Fruit fly (Drosophila melanogaster) whole organism, embryonic: ENCODE results near the gene CG13476.
A peak's percentile ranks its signal among the peaks of the same experiment; 100 is the strongest.

Experiments used
- BEAF-32 ChIP-seq: fragments of 200-800 bp; sonication (Bioruptor generic); optimal IDR thresholded peaks from 3 replicates; lab custom pipeline; 2017; ENCODE audit warnings: missing biosample characterization, missing genetic modification characterization, mild to moderate bottlenecking, moderate library complexity, missing genetic modification reagents
- BtbVII ChIP-seq: fragments of 200-800 bp; sonication (Bioruptor generic); optimal IDR thresholded peaks from 3 replicates; lab custom pipeline; 2017; ENCODE audit warnings: missing biosample characterization, mild to moderate bottlenecking, missing genetic modification characterization
- C15 ChIP-seq: fragments of 200-800 bp; sonication (Bioruptor generic); IDR thresholded peaks from 3 replicates; pipeline ENCODE4 v1.3.6; 2022; ENCODE audit warnings: missing biosample characterization, missing genetic modification characterization
- CG1024 ChIP-seq: fragments of 200-800 bp; sonication (Bioruptor generic); IDR thresholded peaks from 2 replicates; pipeline ENCODE4 v1.3.6; 2022; ENCODE audit warnings: missing biosample characterization, missing genetic modification characterization
- CG10274 ChIP-seq: fragments of 200-800 bp; sonication (Bioruptor generic); optimal IDR thresholded peaks from 3 replicates; lab custom pipeline; 2017; ENCODE audit warnings: missing biosample characterization, mild to moderate bottlenecking, missing genetic modification characterization
- CG10431 ChIP-seq: fragments of 200-800 bp; sonication (Bioruptor generic); optimal IDR thresholded peaks from 3 replicates; lab custom pipeline; 2018; ENCODE audit warnings: missing biosample characterization, mild to moderate bottlenecking, missing genetic modification characterization
- CG10543 ChIP-seq: fragments of 200-800 bp; sonication (Bioruptor generic); optimal IDR thresholded peaks from 3 replicates; lab custom pipeline; 2017; ENCODE audit warnings: missing biosample characterization, mild to moderate bottlenecking, missing genetic modification characterization, moderate library complexity
- CG11695 ChIP-seq: fragments of 200-800 bp; sonication (Bioruptor generic); IDR thresholded peaks from 3 replicates; pipeline ENCODE4 v1.3.6; 2022; ENCODE audit warnings: missing biosample characterization, missing genetic modification characterization
- CG11723 ChIP-seq: fragments of 200-800 bp; sonication (Bioruptor generic); optimal IDR thresholded peaks from 2 replicates; lab custom pipeline; 2017; ENCODE audit warnings: missing biosample characterization, mild to moderate bottlenecking, missing genetic modification characterization
- CG12744 ChIP-seq: fragments of 200-800 bp; sonication (Bioruptor generic); optimal IDR thresholded peaks from 2 replicates; lab custom pipeline; 2016; ENCODE audit warnings: missing biosample characterization, missing genetic modification characterization
- CG13424 ChIP-seq: fragments of 200-800 bp; sonication (Bioruptor generic); optimal IDR thresholded peaks from 2 replicates; lab custom pipeline; 2019; ENCODE audit warnings: missing biosample characterization, mild to moderate bottlenecking, missing genetic modification characterization, moderate library complexity
- CG17359 ChIP-seq: fragments of 200-800 bp; sonication (Bioruptor generic); optimal IDR thresholded peaks from 3 replicates; lab custom pipeline; 2018; ENCODE audit warnings: missing biosample characterization, mild to moderate bottlenecking, missing genetic modification characterization, moderate library complexity
- CG17912 ChIP-seq: fragments of 200-800 bp; sonication (Bioruptor generic); optimal IDR thresholded peaks from 2 replicates; lab custom pipeline; 2018; ENCODE audit warnings: missing biosample characterization, mild to moderate bottlenecking, missing genetic modification characterization
- CG2889 ChIP-seq: fragments of 200-800 bp; sonication (Bioruptor generic); IDR thresholded peaks from 3 replicates; pipeline ENCODE4 v1.3.6; 2022; ENCODE audit warnings: missing biosample characterization, missing genetic modification characterization
- CG4328 ChIP-seq: fragments of 200-800 bp; sonication (Bioruptor generic); optimal IDR thresholded peaks from 3 replicates; lab custom pipeline; 2017; ENCODE audit warnings: missing biosample characterization, missing genetic modification reagents, missing genetic modification characterization
- CG4617 ChIP-seq: fragments of 200-800 bp; sonication (Bioruptor generic); optimal IDR thresholded peaks from 3 replicates; lab custom pipeline; 2016; ENCODE audit warnings: missing biosample characterization, missing genetic modification characterization, borderline replicate concordance
- CG6175 ChIP-seq: fragments of 200-800 bp; sonication (Bioruptor generic); IDR thresholded peaks from 3 replicates; pipeline ENCODE4 v1.3.6; 2022; ENCODE audit warnings: missing biosample characterization, missing genetic modification characterization
- CG7271 ChIP-seq: fragments of 200-800 bp; sonication (Bioruptor generic); optimal IDR thresholded peaks from 2 replicates; lab custom pipeline; 2018; ENCODE audit warnings: missing biosample characterization, mild to moderate bottlenecking, missing genetic modification characterization, moderate library complexity
- CG7357 ChIP-seq: fragments of 200-800 bp; sonication (Bioruptor generic); IDR thresholded peaks from 3 replicates; pipeline ENCODE4 v1.3.6; 2022; ENCODE audit warnings: missing biosample characterization, missing genetic modification characterization
- CG8290 ChIP-seq, 3 experiments: fragments of 200-800 bp; sonication (Bioruptor generic); optimal IDR thresholded peaks; 2 replicates each; lab custom pipeline; 2016 to 2019; ENCODE audit warnings: missing biosample characterization in 3 of 3, missing genetic modification characterization in 3 of 3, mild to moderate bottlenecking in 2 of 3, moderate library complexity in 1 of 3
- CG9215 ChIP-seq: fragments of 200-800 bp; sonication (Bioruptor generic); IDR thresholded peaks from 2 replicates; pipeline ENCODE4 v1.3.6; 2022; ENCODE audit warnings: missing biosample characterization, missing genetic modification characterization
- CG9609 ChIP-seq: fragments of 200-800 bp; sonication (Bioruptor generic); optimal IDR thresholded peaks from 3 replicates; lab custom pipeline; 2016; ENCODE audit warnings: missing biosample characterization, missing genetic modification characterization
- CG9876 ChIP-seq: fragments of 200-800 bp; sonication (Bioruptor generic); optimal IDR thresholded peaks from 2 replicates; lab custom pipeline; 2016; ENCODE audit warnings: missing biosample characterization, missing genetic modification characterization
- E2f2 ChIP-seq: fragments of 200-800 bp; sonication (Bioruptor generic); IDR thresholded peaks from 2 replicates; pipeline ENCODE4 v1.3.6; 2022; ENCODE audit warnings: missing biosample characterization, missing genetic modification characterization
- ERR ChIP-seq: fragments of 200-800 bp; sonication (Bioruptor generic); optimal IDR thresholded peaks from 2 replicates; lab custom pipeline; 2016; ENCODE audit warnings: missing biosample characterization, missing genetic modification characterization
- Elba2 ChIP-seq: fragments of 200-800 bp; sonication (Bioruptor generic); optimal IDR thresholded peaks from 3 replicates; lab custom pipeline; 2016; ENCODE audit warnings: missing biosample characterization, missing genetic modification characterization
- Gsc ChIP-seq: fragments of 200-800 bp; sonication (Bioruptor generic); IDR thresholded peaks from 2 replicates; pipeline ENCODE4 v1.3.6; 2022; ENCODE audit warnings: missing biosample characterization, missing genetic modification characterization
- HmgZ ChIP-seq: fragments of 200-800 bp; sonication (Bioruptor generic); optimal IDR thresholded peaks from 2 replicates; lab custom pipeline; 2018; ENCODE audit warnings: missing biosample characterization, mild to moderate bottlenecking, missing genetic modification characterization
- MESR4 ChIP-seq: fragments of 200-800 bp; sonication (Bioruptor generic); optimal IDR thresholded peaks from 2 replicates; lab custom pipeline; 2018; ENCODE audit warnings: missing biosample characterization, mild to moderate bottlenecking, missing genetic modification characterization, moderate library complexity
- Max ChIP-seq: fragments of 200-800 bp; sonication (Bioruptor generic); optimal IDR thresholded peaks from 2 replicates; lab custom pipeline; 2016; ENCODE audit warnings: missing biosample characterization, mild to moderate bottlenecking, missing genetic modification characterization
- Med ChIP-seq: fragments of 200-800 bp; sonication (Bioruptor generic); peaks from one replicate; lab custom pipeline; 2016; ENCODE audit warnings: missing biosample characterization, missing genetic modification characterization, mild to moderate bottlenecking, inconsistent platforms, moderate library complexity
- Myb ChIP-seq: fragments of 200-800 bp; sonication (Bioruptor generic); optimal IDR thresholded peaks from 2 replicates; lab custom pipeline; 2016; ENCODE audit warnings: missing biosample characterization, missing genetic modification characterization
- PHDP ChIP-seq: fragments of 200-800 bp; sonication (Bioruptor generic); optimal IDR thresholded peaks from 3 replicates; lab custom pipeline; 2018; ENCODE audit warnings: missing biosample characterization, mild to moderate bottlenecking, missing genetic modification characterization, moderate library complexity
- ara ChIP-seq: fragments of 200-800 bp; sonication (Bioruptor generic); IDR thresholded peaks from 2 replicates; pipeline ENCODE4 v1.3.6; 2022; ENCODE audit warnings: missing biosample characterization, missing genetic modification characterization
- ash1 ChIP-seq: fragments of 200-800 bp; sonication (Bioruptor generic); optimal IDR thresholded peaks from 2 replicates; lab custom pipeline; 2018; ENCODE audit warnings: missing biosample characterization, mild to moderate bottlenecking, missing genetic modification characterization
- bbx ChIP-seq: fragments of 200-800 bp; sonication (Bioruptor generic); IDR thresholded peaks from 2 replicates; pipeline ENCODE4 v1.3.6; 2022; ENCODE audit warnings: missing biosample characterization, missing genetic modification characterization; ENCODE audit not compliant: partially characterized antibody
- caup ChIP-seq: fragments of 200-800 bp; sonication (Bioruptor generic); optimal IDR thresholded peaks from 3 replicates; lab custom pipeline; 2017; ENCODE audit warnings: missing biosample characterization, mild to moderate bottlenecking, missing genetic modification characterization, moderate library complexity; ENCODE audit not compliant: severe bottlenecking
- dmrt11E ChIP-seq: fragments of 200-800 bp; sonication (Bioruptor generic); optimal IDR thresholded peaks from 3 replicates; lab custom pipeline; 2018; ENCODE audit warnings: missing biosample characterization, mild to moderate bottlenecking, missing genetic modification characterization, moderate library complexity
- esg ChIP-seq: fragments of 200-800 bp; sonication (Bioruptor generic); conservative IDR thresholded peaks from 2 replicates; pipeline ENCODE4 v1.3.6; 2022; ENCODE audit warnings: missing biosample characterization, missing genetic modification characterization
- klu ChIP-seq: fragments of 200-800 bp; sonication (Bioruptor generic); IDR thresholded peaks from 2 replicates; pipeline ENCODE4 v1.3.6; 2022; ENCODE audit warnings: missing biosample characterization, missing genetic modification characterization
- kni ChIP-seq: fragments of 200-800 bp; sonication (Bioruptor generic); optimal IDR thresholded peaks from 3 replicates; lab custom pipeline; 2017; ENCODE audit warnings: mild to moderate bottlenecking, missing biosample characterization, missing genetic modification reagents, missing genetic modification characterization
- lab ChIP-seq: fragments of 200-800 bp; sonication (Bioruptor generic); optimal IDR thresholded peaks from 3 replicates; lab custom pipeline; 2017; ENCODE audit warnings: missing biosample characterization, missing genetic modification characterization, mild to moderate bottlenecking, moderate library complexity, missing genetic modification reagents
- nerfin-1 ChIP-seq: fragments of 200-800 bp; sonication (Bioruptor generic); optimal IDR thresholded peaks from 3 replicates; lab custom pipeline; 2019; ENCODE audit warnings: missing biosample characterization, mild to moderate bottlenecking, missing genetic modification characterization, moderate library complexity
- pnt ChIP-seq: fragments of 200-800 bp; sonication (Bioruptor generic); optimal IDR thresholded peaks from 3 replicates; lab custom pipeline; 2016; ENCODE audit warnings: missing biosample characterization, missing genetic modification characterization
- sens-2 ChIP-seq: fragments of 200-800 bp; sonication (Bioruptor generic); IDR thresholded peaks from 2 replicates; pipeline ENCODE4 v1.3.6; 2022; ENCODE audit warnings: missing biosample characterization, missing genetic modification characterization
- slbo ChIP-seq: fragments of 200-800 bp; sonication (Bioruptor generic); IDR thresholded peaks from 2 replicates; pipeline ENCODE4 v1.3.6; 2022; ENCODE audit warnings: missing biosample characterization, missing genetic modification characterization
- ssp ChIP-seq: fragments of 200-800 bp; sonication (Bioruptor generic); IDR thresholded peaks from 2 replicates; pipeline ENCODE4 v1.3.6; 2022; ENCODE audit warnings: missing biosample characterization, missing genetic modification characterization
- tin ChIP-seq: fragments of 200-800 bp; sonication (Bioruptor generic); optimal IDR thresholded peaks from 3 replicates; lab custom pipeline; 2016; ENCODE audit warnings: missing biosample characterization, missing genetic modification characterization
- toy ChIP-seq: fragments of 200-800 bp; sonication (Bioruptor generic); IDR thresholded peaks from 2 replicates; pipeline ENCODE4 v1.3.6; 2022; ENCODE audit warnings: missing biosample characterization, missing genetic modification characterization
- trh ChIP-seq: fragments of 200-800 bp; sonication (Bioruptor generic); optimal IDR thresholded peaks from 2 replicates; lab custom pipeline; 2016; ENCODE audit warnings: missing biosample characterization, missing genetic modification characterization
- vfl ChIP-seq: fragments of 200-800 bp; sonication (Bioruptor generic); optimal IDR thresholded peaks from 2 replicates; lab custom pipeline; 2016; ENCODE audit warnings: missing biosample characterization, missing genetic modification characterization

CG13476 gene

DNA sequence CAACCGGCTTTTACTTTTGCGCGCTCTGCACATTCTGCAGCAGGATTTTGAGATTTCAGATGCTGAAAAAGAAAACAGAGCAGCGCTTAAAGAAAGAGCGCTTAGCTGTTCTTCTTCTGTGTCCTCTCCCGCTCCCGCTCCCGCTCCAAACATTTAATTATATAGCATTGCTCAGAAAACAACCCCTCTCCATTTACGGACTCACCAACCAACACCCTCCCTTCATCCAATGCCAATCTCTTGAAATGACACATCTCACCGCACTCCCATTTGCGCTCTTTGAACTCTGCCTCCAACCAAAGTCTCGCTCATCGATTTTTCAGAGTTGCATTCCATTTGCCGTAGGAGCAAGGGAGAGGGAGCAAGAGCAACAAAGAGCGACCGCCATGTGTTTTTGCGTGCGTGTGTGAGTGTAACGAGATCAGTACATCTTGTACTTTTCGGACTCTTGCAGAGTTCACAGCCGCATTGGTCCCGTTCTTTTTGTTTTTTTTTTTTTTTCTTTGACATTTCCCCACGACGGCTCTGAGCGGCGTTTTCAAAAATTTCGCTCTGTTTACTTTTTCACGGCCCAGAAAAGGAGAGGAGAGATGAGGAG is 49.9 kb downstream of the CG13476 start (continued):
- TF ChIP-seq sens-2 (no peak), caup (GFP tag; lab: Kevin White, UChicago) (no peak), pnt (GFP tag; lab: Kevin White, UChicago) (no peak), CG1024 (GFP tag; lab: Robert Waterston, UW) (no peak), CG10274 (no peak), CG6175 (GFP tag; lab: Robert Waterston, UW) (no peak), esg (GFP tag; lab: Robert Waterston, UW) (no peak), slbo (GFP tag; lab: Robert Waterston, UW) (no peak), bbx (no peak), ara (no peak), CG17359 (tag; lab: Kevin White, UChicago) (peak; percentile 61), ERR (GFP tag; lab: Kevin White, UChicago) (no peak), CG12744 (GFP tag; lab: Kevin White, UChicago) (no peak), PHDP (tag; lab: Kevin White, UChicago) (no peak), Max (GFP tag; lab: Kevin White, UChicago) (peak; percentile 36), trh (GFP tag; lab: Kevin White, UChicago) (no peak), E2f2 (GFP tag; lab: Robert Waterston, UW) (no peak; the same call in 1 of the 2 replicates), Gsc (GFP tag; lab: Robert Waterston, UW) (no peak), kni (GFP tag; lab: Kevin White, UChicago) (peak; percentile 99), BtbVII (GFP tag; lab: Kevin White, UChicago) (no peak), CG8290 (GFP tag; optimal IDR thresholded peaks at IDR 0.05; lab: Kevin White, UChicago) (no peak), CG8290 (tag; optimal IDR thresholded peaks at IDR 0.05; lab: Kevin White, UChicago) (no peak), CG11695 (GFP tag; lab: Robert Waterston, UW) (peak; percentile 15; the same call in 1 of the 3 replicates), CG7271 (tag; lab: Kevin White, UChicago) (no peak), CG10543 (no peak), C15 (GFP tag; lab: Robert Waterston, UW) (no peak), CG7357 (GFP tag; lab: Robert Waterston, UW) (no peak), ssp (GFP tag; lab: Robert Waterston, UW) (no peak), toy (GFP tag; lab: Robert Waterston, UW) (no peak), tin (no peak), CG4617 (GFP tag; lab: Kevin White, UChicago) (no peak), CG13424 (tag; lab: Kevin White, UChicago) (no peak), CG9215 (GFP tag; lab: Robert Waterston, UW) (no peak), CG4328 (GFP tag; lab: Kevin White, UChicago) (no peak), CG10431 (GFP tag; lab: Kevin White, UChicago) (no peak), MESR4 (GFP tag; lab: Kevin White, UChicago) (no peak), CG9876 (GFP tag; lab: Kevin White, UChicago) (no peak), CG17912 (GFP tag; lab: Kevin White, UChicago) (no peak), CG2889 (GFP tag; lab: Robert Waterston, UW) (no peak), Med (GFP tag; lab: Kevin White, UChicago) (no peak), klu (no peak), CG9609 (GFP tag; lab: Kevin White, UChicago) (no peak), HmgZ (no peak), nerfin-1 (tag; lab: Kevin White, UChicago) (peak; percentile 40), vfl (GFP tag; lab: Kevin White, UChicago) (no peak), dmrt11E (no peak), CG11723 (GFP tag; lab: Kevin White, UChicago) (no peak), Elba2 (GFP tag; lab: Kevin White, UChicago) (no peak), ash1 (GFP tag; lab: Kevin White, UChicago) (no peak), BEAF-32 (no peak), lab (no peak), Myb (GFP tag; lab: Kevin White, UChicago) (no peak)
